Fruit fly (Drosophila melanogaster): ENCODE data around the gene CG13912.

- TF ChIP-seq kay (GFP tag; ENCODE audit: borderline replicate concordance) = no peak
- no peak for TF ChIP-seq Hr96 (GFP tag; optimal IDR thresholded peaks at IDR 0.05)
- no peak for TF ChIP-seq CG7045 (GFP tag; optimal IDR thresholded peaks at IDR 0.05)
- TF ChIP-seq bab1 (GFP tag; optimal IDR thresholded peaks at IDR 0.05) = no peak
- no peak for TF ChIP-seq CG5204 (GFP tag; optimal IDR thresholded peaks at IDR 0.05)
- no peak for TF ChIP-seq CG14711 (tag; optimal IDR thresholded peaks at IDR 0.05)
- no peak for TF ChIP-seq CG7101 (tag; optimal IDR thresholded peaks at IDR 0.05)
- TF ChIP-seq tj (GFP tag; optimal IDR thresholded peaks at IDR 0.05) = no peak
- TF ChIP-seq ovo (GFP tag; optimal IDR thresholded peaks at IDR 0.05) = no peak
- no peak for TF ChIP-seq CG1620 (GFP tag; optimal IDR thresholded peaks at IDR 0.05)
- TF ChIP-seq CG12768 (GFP tag; optimal IDR thresholded peaks at IDR 0.05) = no peak
Measured at dm6 chr3L:1212113-1212512, 22.7 kb downstream of the CG13912 start.
